1 fruit fly cellular context compared by ENCODE assay signal in genomic region chr3R:5067380-5067779, dm6.
TF ChIP-seq lines count a peak whose summit lies in the region.

No protein-coding gene starts in this region.

TF ChIP-seq in whole organism, embryonic, 481 proteins besides CTCF, POLR2A, EP300 and RAD21 (continued from another document):
- TF ChIP-seq gcm2 (GFP tag; optimal IDR thresholded peaks at IDR 0.05; lab: Kevin White, UChicago) (no peak), dmrt99B (tag; optimal IDR thresholded peaks at IDR 0.05; lab: Kevin White, UChicago) (peak; percentile 6), lbe (GFP tag; optimal IDR thresholded peaks at IDR 0.05; lab: Kevin White, UChicago) (peak; percentile 19), CG32532 (GFP tag; IDR thresholded peaks at IDR 0.05; lab: Robert Waterston, UW) (peak; percentile 16; the same call in 1 of the 2 replicates), mirr (GFP tag; optimal IDR thresholded peaks at IDR 0.05; lab: Kevin White, UChicago) (peak; percentile 30), CG2678 (tag; optimal IDR thresholded peaks at IDR 0.05; lab: Kevin White, UChicago) (peak; percentile 38), gsb-n (tag; optimal IDR thresholded peaks at IDR 0.05; lab: Kevin White, UChicago) (peak; percentile 22), Dref (GFP tag; IDR thresholded peaks at IDR 0.05; lab: Robert Waterston, UW) (no peak)
